Worm (Caenorhabditis elegans) whole organism, L1 larva: Measurements from ENCODE around the gene bnc-1.

Experiments
- egl-27 ChIP-seq, 2 experiments: fragments of 150-350 bp in 1 of 2; sonication (generic microtip); optimal IDR thresholded peaks; 3 replicates each; lab custom pipeline; 2017 to 2018; ENCODE audit warnings: missing biosample characterization in 2 of 2, missing genetic modification characterization in 2 of 2, missing genetic modification reagents in 2 of 2
- mdl-1 ChIP-seq, 2 experiments: fragments of 150-350 bp; optimal IDR thresholded peaks; 2 replicates each; lab custom pipeline; 2014 to 2017; ENCODE audit warnings: missing biosample characterization in 2 of 2, missing genetic modification characterization in 2 of 2, inconsistent platforms in 1 of 2
- nhr-12 ChIP-seq: sonication (generic microtip); optimal IDR thresholded peaks from 2 replicates; lab custom pipeline; 2017; ENCODE audit warnings: missing biosample characterization, missing genetic modification characterization
- skn-1 ChIP-seq: fragments of 150-350 bp; optimal IDR thresholded peaks from 2 replicates; lab custom pipeline; 2014; ENCODE audit warnings: missing biosample characterization, missing genetic modification characterization

DNA sequence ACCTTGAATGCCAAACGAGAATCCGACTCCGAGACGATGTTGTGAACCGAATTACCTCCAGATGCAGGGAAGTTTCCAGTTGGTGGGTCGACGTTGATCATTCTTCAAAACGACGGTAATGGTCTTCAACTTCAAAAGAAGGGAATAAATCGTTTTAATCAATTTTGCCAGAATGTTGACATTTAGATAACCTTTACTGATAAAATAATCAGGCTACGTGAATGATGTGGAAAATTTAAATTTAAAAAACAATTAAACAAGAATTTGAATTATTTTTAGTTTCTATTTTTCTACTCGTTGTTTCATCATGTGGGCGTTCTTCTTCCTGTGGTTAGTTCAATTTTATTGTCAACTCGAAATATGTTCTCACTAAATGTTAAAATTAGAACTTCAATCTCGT, 13.1 kb downstream of the bnc-1 start, which contains the start of gene ssp-35:
- no peak for TF ChIP-seq mdl-1 (tag; optimal IDR thresholded peaks at IDR 0.05; lab: Kevin White, UChicago)
- no peak for TF ChIP-seq nhr-12
- TF ChIP-seq skn-1 (tag; lab: Kevin White, UChicago) = no peak
- TF ChIP-seq egl-27 (tag; optimal IDR thresholded peaks at IDR 0.05; lab: Kevin White, UChicago) = no peak
